Worm (Caenorhabditis elegans) whole organism, late embryonic: ENCODE measurements around the gene R09A8.1.
A peak's percentile ranks its signal among the peaks of the same experiment; 100 is the strongest.

Experiments used
- C38D4.7 ChIP-seq: fragments of 200-800 bp; sonication (Bioruptor generic); optimal IDR thresholded peaks from 2 replicates; lab custom pipeline; 2018; ENCODE audit warnings: mild to moderate bottlenecking, missing genetic modification characterization, moderate library complexity, missing compliant biosample characterization
- F13H6.1 ChIP-seq: sonication (generic microtip); optimal IDR thresholded peaks from 2 replicates; lab custom pipeline; 2016; ENCODE audit warnings: missing genetic modification characterization, missing compliant biosample characterization
- T23F11.4 ChIP-seq: fragments of 200-800 bp; sonication (Bioruptor generic); optimal IDR thresholded peaks from 2 replicates; lab custom pipeline; 2018; ENCODE audit warnings: mild to moderate bottlenecking, missing genetic modification characterization, missing compliant biosample characterization
- Y22D7AL.16 ChIP-seq: sonication (generic microtip); optimal IDR thresholded peaks from 2 replicates; lab custom pipeline; 2016; ENCODE audit warnings: missing genetic modification characterization, missing compliant biosample characterization
- ahr-1 ChIP-seq: sonication (generic microtip); optimal IDR thresholded peaks from 2 replicates; lab custom pipeline; 2016; ENCODE audit warnings: missing genetic modification characterization, missing compliant biosample characterization
- ama-1 ChIP-seq: fragments of 150-350 bp; optimal IDR thresholded peaks from 2 replicates; lab custom pipeline; 2014
- ceh-18 ChIP-seq: sonication (generic microtip); optimal IDR thresholded peaks from 2 replicates; lab custom pipeline; 2016; ENCODE audit warnings: missing genetic modification characterization, missing compliant biosample characterization
- ceh-19 ChIP-seq: fragments of 200-800 bp; sonication (Bioruptor generic); optimal IDR thresholded peaks from 2 replicates; lab custom pipeline; 2018; ENCODE audit warnings: mild to moderate bottlenecking, missing genetic modification characterization, missing compliant biosample characterization
- ceh-22 ChIP-seq: sonication (generic microtip); optimal IDR thresholded peaks from 2 replicates; lab custom pipeline; 2017; ENCODE audit warnings: missing biosample characterization, missing genetic modification characterization
- ceh-30 ChIP-seq: fragments of 150-350 bp; optimal IDR thresholded peaks from 2 replicates; lab custom pipeline; 2014; ENCODE audit warnings: missing biosample characterization, missing genetic modification characterization
- ceh-31 ChIP-seq: sonication (generic microtip); optimal IDR thresholded peaks from 2 replicates; lab custom pipeline; 2016; ENCODE audit warnings: missing genetic modification characterization, missing compliant biosample characterization
- ceh-34 ChIP-seq: sonication (generic microtip); optimal IDR thresholded peaks from 2 replicates; lab custom pipeline; 2016; ENCODE audit warnings: mild to moderate bottlenecking, missing genetic modification characterization, missing compliant biosample characterization
- ceh-45 ChIP-seq: fragments of 200-800 bp; sonication (Bioruptor generic); IDR thresholded peaks from 2 replicates; pipeline ENCODE4 v1.3.6; 2022; ENCODE audit warnings: missing genetic modification reagents, missing genetic modification characterization, missing compliant biosample characterization
- ceh-48 ChIP-seq: sonication (generic microtip); optimal IDR thresholded peaks from 2 replicates; lab custom pipeline; 2016; ENCODE audit warnings: missing genetic modification characterization, inconsistent platforms, missing compliant biosample characterization
- ceh-9 ChIP-seq: sonication (generic microtip); optimal IDR thresholded peaks from 2 replicates; lab custom pipeline; 2016; ENCODE audit warnings: mild to moderate bottlenecking, missing genetic modification characterization, inconsistent platforms, missing compliant biosample characterization
- dve-1 ChIP-seq: sonication (generic microtip); optimal IDR thresholded peaks from 2 replicates; lab custom pipeline; 2017; ENCODE audit warnings: antibody characterized with exemption, mild to moderate bottlenecking, missing genetic modification characterization, missing compliant biosample characterization
- elt-2 ChIP-seq: sonication (generic microtip); optimal IDR thresholded peaks from 2 replicates; lab custom pipeline; 2016; ENCODE audit warnings: missing genetic modification reagents, missing genetic modification characterization, missing compliant biosample characterization
- eyg-1 ChIP-seq: sonication (generic microtip); optimal IDR thresholded peaks from 2 replicates; lab custom pipeline; 2016; ENCODE audit warnings: missing genotype, missing genetic modification characterization, missing compliant biosample characterization
- fkh-10 ChIP-seq: fragments of 150-350 bp; optimal IDR thresholded peaks from 2 replicates; lab custom pipeline; 2014; ENCODE audit warnings: missing biosample characterization, missing genetic modification reagents, missing genetic modification characterization
- fkh-6 ChIP-seq: sonication (generic microtip); optimal IDR thresholded peaks from 2 replicates; lab custom pipeline; 2016; ENCODE audit warnings: missing genetic modification characterization, missing compliant biosample characterization
- gmeb-2 ChIP-seq: sonication (generic microtip); optimal IDR thresholded peaks from 2 replicates; lab custom pipeline; 2016; ENCODE audit warnings: missing genetic modification characterization, inconsistent platforms, missing compliant biosample characterization
- hlh-13 ChIP-seq: fragments of 200-800 bp; sonication (Bioruptor generic); optimal IDR thresholded peaks from 2 replicates; lab custom pipeline; 2018; ENCODE audit warnings: mild to moderate bottlenecking, missing genetic modification characterization, missing compliant biosample characterization
- hlh-6 ChIP-seq: sonication (generic microtip); optimal IDR thresholded peaks from 2 replicates; lab custom pipeline; 2016; ENCODE audit warnings: missing genotype, missing genetic modification characterization, missing compliant biosample characterization
- lin-11 ChIP-seq: fragments of 200-800 bp; sonication (Bioruptor generic); optimal IDR thresholded peaks from 2 replicates; lab custom pipeline; 2018; ENCODE audit warnings: mild to moderate bottlenecking, missing genetic modification characterization, missing compliant biosample characterization
- madf-2 ChIP-seq: sonication (generic microtip); optimal IDR thresholded peaks from 2 replicates; lab custom pipeline; 2017; ENCODE audit warnings: missing genetic modification characterization, missing compliant biosample characterization
- nfya-1 ChIP-seq: sonication (generic microtip); optimal IDR thresholded peaks from 2 replicates; lab custom pipeline; 2017; ENCODE audit warnings: missing genetic modification characterization, mild to moderate bottlenecking, missing compliant biosample characterization, antibody characterized with exemption, moderate library complexity
- nhr-232 ChIP-seq: sonication (generic microtip); optimal IDR thresholded peaks from 2 replicates; lab custom pipeline; 2016; ENCODE audit warnings: missing genetic modification characterization, missing compliant biosample characterization
- odd-2 ChIP-seq: sonication (generic microtip); optimal IDR thresholded peaks from 2 replicates; lab custom pipeline; 2017; ENCODE audit warnings: antibody characterized with exemption, mild to moderate bottlenecking, missing genetic modification characterization, missing compliant biosample characterization
- pat-9 ChIP-seq: fragments of 200-800 bp; sonication (Bioruptor generic); optimal IDR thresholded peaks from 2 replicates; lab custom pipeline; 2018; ENCODE audit warnings: mild to moderate bottlenecking, missing genetic modification characterization, moderate library complexity, missing compliant biosample characterization
- pha-2 ChIP-seq: sonication (generic microtip); optimal IDR thresholded peaks from 2 replicates; lab custom pipeline; 2017; ENCODE audit warnings: mild to moderate bottlenecking, missing genetic modification characterization, missing compliant biosample characterization
- pha-4 ChIP-seq: fragments of 150-350 bp; optimal IDR thresholded peaks from 2 replicates; lab custom pipeline; 2018; ENCODE audit warnings: missing biosample characterization, missing genetic modification reagents, missing genetic modification characterization
- pqm-1 ChIP-seq: sonication (generic microtip); optimal IDR thresholded peaks from 2 replicates; lab custom pipeline; 2016; ENCODE audit warnings: missing genetic modification characterization, missing compliant biosample characterization
- pros-1 ChIP-seq: fragments of 150-350 bp; optimal IDR thresholded peaks from 2 replicates; lab custom pipeline; 2014; ENCODE audit warnings: missing biosample characterization, missing genetic modification reagents, missing genetic modification characterization
- ref-2 ChIP-seq: sonication (generic microtip); optimal IDR thresholded peaks from 2 replicates; lab custom pipeline; 2016; ENCODE audit warnings: missing genetic modification characterization, missing compliant biosample characterization
- rnt-1 ChIP-seq: sonication (generic microtip); optimal IDR thresholded peaks from 2 replicates; lab custom pipeline; 2016; ENCODE audit warnings: missing genetic modification characterization, missing compliant biosample characterization
- sox-2 ChIP-seq: fragments of 200-800 bp; sonication (Bioruptor generic); IDR thresholded peaks from 2 replicates; pipeline ENCODE4 v1.3.6; 2022; ENCODE audit warnings: missing genetic modification reagents, missing genetic modification characterization, missing compliant biosample characterization
- sox-4 ChIP-seq: sonication (generic microtip); optimal IDR thresholded peaks from 2 replicates; lab custom pipeline; 2017; ENCODE audit warnings: mild to moderate bottlenecking, missing genetic modification characterization, inconsistent platforms, missing compliant biosample characterization
- syd-9 ChIP-seq: sonication (generic microtip); optimal IDR thresholded peaks from 2 replicates; lab custom pipeline; 2016; ENCODE audit warnings: mild to moderate bottlenecking, missing genetic modification characterization, moderate library complexity, missing compliant biosample characterization
- tbx-2 ChIP-seq: sonication (generic microtip); optimal IDR thresholded peaks from 2 replicates; lab custom pipeline; 2016; ENCODE audit warnings: missing genetic modification characterization, missing compliant biosample characterization
- tbx-7 ChIP-seq: sonication (generic microtip); optimal IDR thresholded peaks from 2 replicates; lab custom pipeline; 2016; ENCODE audit warnings: missing genotype, missing genetic modification characterization, missing compliant biosample characterization
- ttx-3 ChIP-seq: sonication (generic microtip); optimal IDR thresholded peaks from 2 replicates; lab custom pipeline; 2016; ENCODE audit warnings: missing genetic modification reagents, missing genetic modification characterization, missing compliant biosample characterization
- unc-42 ChIP-seq: sonication (generic microtip); optimal IDR thresholded peaks from 2 replicates; lab custom pipeline; 2016; ENCODE audit warnings: missing genotype, missing genetic modification characterization, missing compliant biosample characterization
- zip-5 ChIP-seq: sonication (generic microtip); optimal IDR thresholded peaks from 2 replicates; lab custom pipeline; 2016; ENCODE audit warnings: missing genetic modification characterization, missing compliant biosample characterization

R09A8.1 gene

DNA sequence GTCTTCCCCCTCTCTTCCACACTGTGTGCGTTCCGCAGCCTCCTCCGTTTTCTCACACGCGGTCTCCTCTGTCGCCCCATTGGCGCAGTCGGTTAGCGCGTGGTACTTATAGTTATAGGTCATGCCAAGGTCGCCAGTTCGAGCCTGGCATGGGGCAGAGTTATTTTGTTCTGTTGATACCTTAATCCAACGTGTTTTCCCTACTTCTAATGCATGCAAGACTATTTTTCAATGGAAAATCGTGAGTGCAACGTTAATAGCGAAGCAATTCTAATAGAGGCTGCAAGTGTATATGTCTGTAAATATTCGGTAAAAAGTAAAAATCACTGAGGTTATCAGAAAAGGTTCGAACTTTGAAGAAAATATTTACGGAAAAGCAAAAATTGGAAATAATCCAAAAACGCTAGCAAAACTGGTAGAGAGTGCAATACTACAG lies 47.6 kb downstream of the R09A8.1 start (continued):
- TF ChIP-seq ceh-18: peak; percentile 66
- no peak for TF ChIP-seq ceh-45 (GFP tag; lab: Robert Waterston, UW)
- peak; percentile 68 for TF ChIP-seq pha-2 (tag; lab: Kevin White, UChicago)
- TF ChIP-seq ceh-9 (tag; lab: Kevin White, UChicago): peak; percentile 13
- peak; percentile 49 for TF ChIP-seq tbx-7 (tag; lab: Kevin White, UChicago)
- no peak for TF ChIP-seq ama-1
- TF ChIP-seq ceh-31: peak; percentile 74
- TF ChIP-seq fkh-6: peak; percentile 64
- TF ChIP-seq T23F11.4: peak; percentile 82
- peak; percentile 77 for TF ChIP-seq lin-11 (tag; lab: Kevin White, UChicago)
- TF ChIP-seq pros-1 (tag; lab: Kevin White, UChicago): no peak
- peak; percentile 53 for TF ChIP-seq ceh-48
- TF ChIP-seq madf-2 (tag; lab: Kevin White, UChicago): peak; percentile 77
- peak; percentile 86 for TF ChIP-seq pat-9 (tag; lab: Kevin White, UChicago)
- peak; percentile 60 for TF ChIP-seq Y22D7AL.16
- peak; percentile 36 for TF ChIP-seq eyg-1 (tag; lab: Kevin White, UChicago)
- peak; percentile 39 for TF ChIP-seq zip-5 (tag; lab: Kevin White, UChicago)
- TF ChIP-seq ceh-34 (tag; lab: Kevin White, UChicago): peak; percentile 81
- TF ChIP-seq ceh-19 (GFP tag; lab: Kevin White, UChicago): peak; percentile 78
- peak; percentile 85 for TF ChIP-seq elt-2 (tag; lab: Kevin White, UChicago)
- peak; percentile 80 for TF ChIP-seq C38D4.7 (GFP tag; lab: Kevin White, UChicago)
- peak; percentile 83 for TF ChIP-seq tbx-2 (tag; lab: Kevin White, UChicago)
- peak; percentile 84 for TF ChIP-seq rnt-1
- TF ChIP-seq ref-2 (tag; lab: Kevin White, UChicago): peak; percentile 87
- TF ChIP-seq ahr-1 (tag; lab: Kevin White, UChicago): peak; percentile 59
- TF ChIP-seq syd-9 (tag; lab: Kevin White, UChicago): peak; percentile 72
- TF ChIP-seq hlh-6 (tag; lab: Kevin White, UChicago): peak; percentile 92
- no peak for TF ChIP-seq fkh-10 (GFP tag; lab: Kevin White, UChicago)
- peak; percentile 83 for TF ChIP-seq dve-1 (tag; lab: Kevin White, UChicago)
- no peak for TF ChIP-seq pqm-1 (tag; lab: Kevin White, UChicago)
- no peak for TF ChIP-seq pha-4 (tag; lab: Kevin White, UChicago)
- TF ChIP-seq ttx-3 (tag; lab: Kevin White, UChicago): peak; percentile 78
- peak; percentile 50 for TF ChIP-seq sox-2
- peak; percentile 83 for TF ChIP-seq gmeb-2 (tag; lab: Kevin White, UChicago)
- TF ChIP-seq ceh-22 (tag; lab: Kevin White, UChicago): no peak
- TF ChIP-seq nfya-1: peak; percentile 59
- no peak for TF ChIP-seq ceh-30 (tag; lab: Kevin White, UChicago)
- peak; percentile 81 for TF ChIP-seq nhr-232 (tag; lab: Kevin White, UChicago)
- peak; percentile 67 for TF ChIP-seq hlh-13 (GFP tag; lab: Kevin White, UChicago)

ce11 chrX:12663114-12663513 lies 49.6 kb downstream of the R09A8.1 start:
- TF ChIP-seq ceh-18 (no peak), ama-1 (no peak), dve-1 (tag; lab: Kevin White, UChicago) (no peak), T23F11.4 (no peak), sox-4 (tag; lab: Kevin White, UChicago) (no peak), odd-2 (no peak), fkh-6 (no peak)

DNA sequence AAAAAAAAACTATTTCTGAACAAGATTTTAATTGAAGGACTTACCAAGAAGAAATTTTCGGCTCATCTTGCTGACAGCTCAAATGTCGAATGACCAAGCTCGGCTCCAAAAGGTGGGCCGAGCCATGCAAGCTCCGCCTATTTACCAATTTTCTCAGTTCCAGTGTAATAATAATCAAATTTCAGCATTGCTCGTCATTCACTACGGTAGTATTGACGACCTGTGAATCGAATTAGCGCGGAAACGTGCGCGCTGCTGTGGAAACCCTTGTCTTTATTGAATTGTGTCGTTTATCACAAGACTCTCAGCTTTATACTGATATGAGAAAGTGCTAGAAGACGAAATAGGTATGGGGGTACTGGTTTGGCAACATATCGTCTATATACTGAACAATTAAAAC lies 50.0 kb downstream of the R09A8.1 start, which contains the start of gene nlp-76:
TSS of gene nlp-76 (minus strand) at position 367 of the 400 bp plus-strand sequence.
- TF ChIP-seq unc-42 (tag; lab: Kevin White, UChicago) (peak; percentile 29), F13H6.1 (no peak)
